Worm (Caenorhabditis elegans) whole organism, young adult: ENCODE results near the gene C10C6.13.

Source experiments
- F49E8.2 ChIP-seq: sonication (generic microtip); optimal IDR thresholded peaks from 3 replicates; lab custom pipeline; 2017; ENCODE audit warnings: missing genetic modification characterization, mild to moderate bottlenecking, missing compliant biosample characterization, antibody characterized with exemption, moderate library complexity; ENCODE audit not compliant: insufficient read depth
- Y53F4B.3 ChIP-seq: fragments of 200-800 bp; sonication (Bioruptor generic); IDR thresholded peaks from 2 replicates; pipeline ENCODE4 v1.3.6; 2022; ENCODE audit warnings: missing genetic modification reagents, missing genetic modification characterization, missing compliant biosample characterization

ce11 chrIV:11421696-11422095, 47.9 kb downstream of the C10C6.13 start, which contains the start of gene F22B3.7:
- no peak for TF ChIP-seq Y53F4B.3 (GFP tag; lab: Robert Waterston, UW)
- TF ChIP-seq F49E8.2, result no peak
